Worm (Caenorhabditis elegans) whole organism, young adult: ENCODE measurements around the gene ZK809.1.

Source experiments
- T07F8.4 ChIP-seq: sonication (generic microtip); optimal IDR thresholded peaks from 2 replicates; lab custom pipeline; 2016; ENCODE audit warnings: mild to moderate bottlenecking, missing genetic modification characterization, moderate library complexity, missing compliant biosample characterization
- dpl-1 ChIP-seq: fragments of 150-350 bp; optimal IDR thresholded peaks from 2 replicates; lab custom pipeline; 2014; ENCODE audit warnings: missing biosample characterization, missing genetic modification reagents, missing genetic modification characterization
- rpc-1 ChIP-seq, 2 experiments: fragments of 150-350 bp in 1 of 2; sonication (generic microtip) in 1 of 2; optimal IDR thresholded peaks; 2 replicates each; lab custom pipeline; 2014 to 2018; ENCODE audit warnings: missing biosample characterization in 1 of 2, missing genetic modification characterization in 1 of 2, missing genetic modification reagents in 1 of 2, missing genotype in 1 of 2

ce11 chrIV:11690988-11691387 lies 49.1 kb downstream of the ZK809.1 start, which contains the start of gene let-60:
- TF ChIP-seq dpl-1 (GFP tag; lab: Kevin White, UChicago) (no peak), rpc-1 (optimal IDR thresholded peaks at IDR 0.05; lab: Kevin White, UChicago) (no peak), rpc-1 (tag; optimal IDR thresholded peaks at IDR 0.05; lab: Kevin White, UChicago) (no peak), T07F8.4 (tag; lab: Kevin White, UChicago) (no peak)
